Fruit fly (Drosophila melanogaster): ENCODE measurements around the gene poe.

poe gene

dm6 chr2L:8010602-8011455 lies 60.6 kb downstream of the poe start, which contains the start of the genes Glyat and Tg (continued):
- no peak; the same call in 2 of the 3 replicates for TF ChIP-seq B-H1 (GFP tag; IDR thresholded peaks at IDR 0.05)
- peak; percentile 56 for TF ChIP-seq hbn (GFP tag; IDR thresholded peaks at IDR 0.05; ENCODE audit: partially characterized antibody)
- TF ChIP-seq ara (GFP tag; IDR thresholded peaks at IDR 0.05) = no peak
- no peak for TF ChIP-seq jumu (GFP tag; optimal IDR thresholded peaks at IDR 0.05)
- no peak for TF ChIP-seq cg (GFP tag; optimal IDR thresholded peaks at IDR 0.05)
- no peak for TF ChIP-seq D (optimal IDR thresholded peaks at IDR 0.05)
- TF ChIP-seq D (GFP tag; optimal IDR thresholded peaks at IDR 0.05) = no peak
- TF ChIP-seq CG12155 (GFP tag; optimal IDR thresholded peaks at IDR 0.05) = no peak
- TF ChIP-seq CG7987 (GFP tag; optimal IDR thresholded peaks at IDR 0.05) = no peak
- TF ChIP-seq Mad (GFP tag; optimal IDR thresholded peaks at IDR 0.05) = no peak
- peak; percentile 66 for TF ChIP-seq HLH4C (GFP tag; IDR thresholded peaks at IDR 0.05; ENCODE audit: partially characterized antibody)
- TF ChIP-seq sens-2 (GFP tag; IDR thresholded peaks at IDR 0.05) = no peak
- TF ChIP-seq slbo (GFP tag; IDR thresholded peaks at IDR 0.05) = peak; percentile 51
- no peak for TF ChIP-seq CG8478 (optimal IDR thresholded peaks at IDR 0.05)
- no peak for TF ChIP-seq CG31441 (GFP tag; IDR thresholded peaks at IDR 0.05)
- no peak for TF ChIP-seq ato (GFP tag; IDR thresholded peaks at IDR 0.05; ENCODE audit: partially characterized antibody)
- no peak for TF ChIP-seq HLH54F (GFP tag; optimal IDR thresholded peaks at IDR 0.05)
- TF ChIP-seq ranshi (GFP tag; IDR thresholded peaks at IDR 0.05) = peak; percentile 23; the same call in 1 of the 2 replicates
- no peak for TF ChIP-seq MESR4 (GFP tag; optimal IDR thresholded peaks at IDR 0.05)
- TF ChIP-seq CG31365 (tag; optimal IDR thresholded peaks at IDR 0.05) = no peak
- TF ChIP-seq CG14014 (GFP tag; IDR thresholded peaks at IDR 0.05) = peak; percentile 57
- no peak for TF ChIP-seq Optix (GFP tag; IDR thresholded peaks at IDR 0.05)
- no peak for TF ChIP-seq hkb (optimal IDR thresholded peaks at IDR 0.05)
- 0 out of 2 replicates have a peak, but pooled peaks have one; percentile 36 for TF ChIP-seq hkb (GFP tag; IDR thresholded peaks at IDR 0.05)
- peak; percentile 2 for TF ChIP-seq ftz-f1 (GFP tag; optimal IDR thresholded peaks at IDR 0.05)
- peak; percentile 54 for TF ChIP-seq gfzf (GFP tag; optimal IDR thresholded peaks at IDR 0.05)
- no peak for TF ChIP-seq MTF-1 (GFP tag; optimal IDR thresholded peaks at IDR 0.05; ENCODE audit: borderline replicate concordance)
- 0 out of 2 replicates have a peak, but pooled peaks have one; percentile 8 for TF ChIP-seq CG10321 (GFP tag; IDR thresholded peaks at IDR 0.05)
- no peak for TF ChIP-seq CG5180 (GFP tag; optimal IDR thresholded peaks at IDR 0.05)
- TF ChIP-seq dpn (GFP tag; optimal IDR thresholded peaks at IDR 0.05) = no peak
- TF ChIP-seq CG10543 (GFP tag; optimal IDR thresholded peaks at IDR 0.05) = peak; percentile 11
- 0 out of 3 replicates have a peak, but pooled peaks have one; percentile 26 for TF ChIP-seq zfh1 (GFP tag; IDR thresholded peaks at IDR 0.05)
- TF ChIP-seq Xbp1 (GFP tag; optimal IDR thresholded peaks at IDR 0.05) = no peak
- TF ChIP-seq chn (GFP tag; optimal IDR thresholded peaks at IDR 0.05) = no peak
- no peak for TF ChIP-seq jigr1 (GFP tag; IDR thresholded peaks at IDR 0.05)
- TF ChIP-seq cas (GFP tag; IDR thresholded peaks at IDR 0.05) = no peak; the same call in 1 of the 2 replicates
- peak; percentile 42; the same call in 2 of the 3 replicates for TF ChIP-seq dysf (GFP tag; IDR thresholded peaks at IDR 0.05)
- TF ChIP-seq chif (GFP tag; optimal IDR thresholded peaks at IDR 0.05) = no peak
- no peak for TF ChIP-seq z (GFP tag; IDR thresholded peaks at IDR 0.05)
- no peak for TF ChIP-seq pita (GFP tag; optimal IDR thresholded peaks at IDR 0.05)
- TF ChIP-seq CG13296 (GFP tag; optimal IDR thresholded peaks at IDR 0.05) = peak; percentile 34
- TF ChIP-seq CG1602 (GFP tag; optimal IDR thresholded peaks at IDR 0.05) = no peak
- TF ChIP-seq Atf3 (GFP tag; optimal IDR thresholded peaks at IDR 0.05) = no peak
- no peak for TF ChIP-seq CG9609 (GFP tag; optimal IDR thresholded peaks at IDR 0.05)
- TF ChIP-seq sd (tag; optimal IDR thresholded peaks at IDR 0.05) = peak; percentile 49
- no peak; the same call in 1 of the 2 replicates for TF ChIP-seq Ptx1 (GFP tag; IDR thresholded peaks at IDR 0.05)
- no peak for TF ChIP-seq ssp (GFP tag; IDR thresholded peaks at IDR 0.05)
- TF ChIP-seq nmo (GFP tag; optimal IDR thresholded peaks at IDR 0.05) = peak; percentile 14
- TF ChIP-seq fd64A (GFP tag; optimal IDR thresholded peaks at IDR 0.05) = no peak
- TF ChIP-seq CG12744 (GFP tag; optimal IDR thresholded peaks at IDR 0.05) = no peak
